Fruit fly (Drosophila melanogaster) whole organism, embryonic: ENCODE results near the gene CG32573.

Experiments
- Bgb ChIP-seq: fragments of 200-800 bp; sonication (Bioruptor generic); IDR thresholded peaks from 2 replicates; pipeline ENCODE4 v1.3.6; 2022; ENCODE audit warnings: missing biosample characterization, missing genetic modification characterization; ENCODE audit not compliant: partially characterized antibody
- CG11398 ChIP-seq: fragments of 200-800 bp; sonication (Bioruptor generic); optimal IDR thresholded peaks from 2 replicates; lab custom pipeline; 2016; ENCODE audit warnings: missing biosample characterization, missing genetic modification characterization
- CG12071 ChIP-seq: fragments of 200-800 bp; sonication (Bioruptor generic); optimal IDR thresholded peaks from 3 replicates; lab custom pipeline; 2018; ENCODE audit warnings: missing biosample characterization, mild to moderate bottlenecking, missing genetic modification characterization
- CG13123 ChIP-seq: fragments of 200-800 bp; sonication (Bioruptor generic); optimal IDR thresholded peaks from 2 replicates; lab custom pipeline; 2016; ENCODE audit warnings: missing biosample characterization, missing genetic modification characterization
- CG13894 ChIP-seq: fragments of 200-800 bp; sonication (Bioruptor generic); optimal IDR thresholded peaks from 3 replicates; lab custom pipeline; 2018; ENCODE audit warnings: missing biosample characterization, mild to moderate bottlenecking, missing genetic modification characterization, moderate library complexity
- CG18262 ChIP-seq: fragments of 200-800 bp; optimal IDR thresholded peaks from 3 replicates; lab custom pipeline; 2019; ENCODE audit warnings: missing biosample characterization, mild to moderate bottlenecking, missing genetic modification characterization, moderate library complexity
- CG1832 ChIP-seq: fragments of 200-800 bp; sonication (Bioruptor generic); optimal IDR thresholded peaks from 2 replicates; lab custom pipeline; 2017; ENCODE audit warnings: missing biosample characterization, mild to moderate bottlenecking, missing genetic modification characterization, inconsistent platforms
- CG2129 ChIP-seq: fragments of 200-800 bp; sonication (Bioruptor generic); IDR thresholded peaks from 2 replicates; pipeline ENCODE4 v1.3.6; 2022; ENCODE audit warnings: missing biosample characterization, missing genetic modification characterization; ENCODE audit not compliant: partially characterized antibody
- CG30431 ChIP-seq: fragments of 200-800 bp; sonication (Bioruptor generic); optimal IDR thresholded peaks from 2 replicates; lab custom pipeline; 2017; ENCODE audit warnings: missing biosample characterization, missing genetic modification characterization
- CG32767 ChIP-seq: fragments of 200-800 bp; sonication (Bioruptor generic); IDR thresholded peaks from 2 replicates; pipeline ENCODE4 v1.3.6; 2022; ENCODE audit warnings: missing biosample characterization, missing genetic modification characterization
- CG34422 ChIP-seq: fragments of 200-800 bp; sonication (Bioruptor generic); IDR thresholded peaks from 3 replicates; pipeline ENCODE4 v1.3.6; 2022; ENCODE audit warnings: missing biosample characterization, missing genetic modification characterization
- CG4854 ChIP-seq: fragments of 200-800 bp; sonication (Bioruptor generic); optimal IDR thresholded peaks from 2 replicates; lab custom pipeline; 2016; ENCODE audit warnings: missing biosample characterization, missing genetic modification characterization, inconsistent platforms
- CG7963 ChIP-seq: fragments of 200-800 bp; sonication (Bioruptor generic); IDR thresholded peaks from 3 replicates; pipeline ENCODE4 v1.3.6; 2022; ENCODE audit warnings: missing biosample characterization, missing genetic modification characterization; ENCODE audit not compliant: partially characterized antibody
- CG8281 ChIP-seq: fragments of 200-800 bp; sonication (Bioruptor generic); optimal IDR thresholded peaks from 2 replicates; lab custom pipeline; 2018; ENCODE audit warnings: missing biosample characterization, mild to moderate bottlenecking, missing genetic modification characterization, moderate library complexity
- CG9727 ChIP-seq: fragments of 200-800 bp; sonication (Bioruptor generic); optimal IDR thresholded peaks from 3 replicates; lab custom pipeline; 2017; ENCODE audit warnings: missing biosample characterization, mild to moderate bottlenecking, missing genetic modification characterization
- Camta ChIP-seq: fragments of 200-800 bp; sonication (Bioruptor generic); optimal IDR thresholded peaks from 2 replicates; lab custom pipeline; 2016; ENCODE audit warnings: missing biosample characterization, missing genetic modification characterization
- D19A ChIP-seq: fragments of 200-800 bp; optimal IDR thresholded peaks from 3 replicates; lab custom pipeline; 2019; ENCODE audit warnings: missing biosample characterization, mild to moderate bottlenecking, missing genetic modification characterization, moderate library complexity
- ERR ChIP-seq: fragments of 200-800 bp; sonication (Bioruptor generic); optimal IDR thresholded peaks from 2 replicates; lab custom pipeline; 2016; ENCODE audit warnings: missing biosample characterization, missing genetic modification characterization
- GATAe ChIP-seq: fragments of 200-800 bp; sonication (Bioruptor generic); conservative IDR thresholded peaks from 2 replicates; pipeline ENCODE4 v1.3.6; 2022; ENCODE audit warnings: missing biosample characterization, missing genetic modification characterization
- H2.0 ChIP-seq: fragments of 200-800 bp; sonication (Bioruptor generic); IDR thresholded peaks from 2 replicates; pipeline ENCODE4 v1.3.6; 2022; ENCODE audit warnings: missing biosample characterization, missing genetic modification characterization
- MBD-R2 ChIP-seq: fragments of 200-800 bp; sonication (Bioruptor generic); IDR thresholded peaks from 2 replicates; pipeline ENCODE4 v1.3.6; 2022; ENCODE audit warnings: missing biosample characterization, missing genetic modification characterization
- Mes4 ChIP-seq: fragments of 200-800 bp; sonication (Bioruptor generic); optimal IDR thresholded peaks from 2 replicates; lab custom pipeline; 2016; ENCODE audit warnings: missing biosample characterization, missing genetic modification characterization
- Scr ChIP-seq: fragments of 200-800 bp; sonication (Bioruptor generic); IDR thresholded peaks from 2 replicates; pipeline ENCODE4 v1.3.6; 2022; ENCODE audit warnings: missing biosample characterization, missing genetic modification characterization; ENCODE audit not compliant: partially characterized antibody
- Sox100B ChIP-seq: fragments of 200-800 bp; sonication (Bioruptor generic); optimal IDR thresholded peaks from 3 replicates; lab custom pipeline; 2018; ENCODE audit warnings: missing biosample characterization, mild to moderate bottlenecking, missing genetic modification characterization
- Ssrp ChIP-seq: fragments of 200-800 bp; sonication (Bioruptor generic); optimal IDR thresholded peaks from 2 replicates; lab custom pipeline; 2018; ENCODE audit warnings: missing biosample characterization, mild to moderate bottlenecking, missing genetic modification characterization, moderate library complexity
- ab ChIP-seq: fragments of 200-800 bp; sonication (Bioruptor generic); optimal IDR thresholded peaks from 2 replicates; lab custom pipeline; 2016; ENCODE audit warnings: missing biosample characterization, missing genetic modification characterization
- ap ChIP-seq: fragments of 200-800 bp; sonication (Bioruptor generic); IDR thresholded peaks from 2 replicates; pipeline ENCODE4 v1.3.6; 2022; ENCODE audit warnings: missing biosample characterization, missing genetic modification characterization
- btn ChIP-seq: fragments of 200-800 bp; sonication (Bioruptor generic); optimal IDR thresholded peaks from 2 replicates; lab custom pipeline; 2016; ENCODE audit warnings: missing biosample characterization, missing genetic modification characterization
- cato ChIP-seq: fragments of 200-800 bp; sonication (Bioruptor generic); optimal IDR thresholded peaks from 2 replicates; lab custom pipeline; 2016; ENCODE audit warnings: missing biosample characterization, missing genetic modification characterization, borderline replicate concordance
- crc ChIP-seq: fragments of 200-800 bp; sonication (Bioruptor generic); optimal IDR thresholded peaks from 2 replicates; lab custom pipeline; 2016; ENCODE audit warnings: missing biosample characterization, missing genetic modification characterization
- cwo ChIP-seq: fragments of 200-800 bp; sonication (Bioruptor generic); optimal IDR thresholded peaks from 3 replicates; lab custom pipeline; 2017; ENCODE audit warnings: missing biosample characterization, missing genetic modification characterization, mild to moderate bottlenecking, moderate library complexity, missing genetic modification reagents
- ewg ChIP-seq: fragments of 200-800 bp; sonication (Bioruptor generic); optimal IDR thresholded peaks from 3 replicates; lab custom pipeline; 2017; ENCODE audit warnings: mild to moderate bottlenecking, missing biosample characterization, missing genetic modification reagents, missing genetic modification characterization
- exex ChIP-seq: fragments of 200-800 bp; sonication (Bioruptor generic); optimal IDR thresholded peaks from 4 replicates; lab custom pipeline; 2018; ENCODE audit warnings: missing biosample characterization, mild to moderate bottlenecking, missing genetic modification characterization, moderate library complexity
- fd3F ChIP-seq: fragments of 200-800 bp; sonication (Bioruptor generic); optimal IDR thresholded peaks from 2 replicates; lab custom pipeline; 2018; ENCODE audit warnings: missing biosample characterization, mild to moderate bottlenecking, missing genetic modification characterization, moderate library complexity
- fd96Cb ChIP-seq: fragments of 200-800 bp; sonication (Bioruptor generic); optimal IDR thresholded peaks from 2 replicates; lab custom pipeline; 2018; ENCODE audit warnings: missing biosample characterization, mild to moderate bottlenecking, missing genetic modification characterization, moderate library complexity
- ind ChIP-seq: fragments of 200-800 bp; sonication (Bioruptor generic); optimal IDR thresholded peaks from 3 replicates; lab custom pipeline; 2016; ENCODE audit warnings: missing biosample characterization, missing genetic modification characterization
- ken ChIP-seq: fragments of 200-800 bp; sonication (Bioruptor generic); IDR thresholded peaks from 3 replicates; pipeline ENCODE4 v1.3.6; 2022; ENCODE audit warnings: missing biosample characterization, missing genetic modification characterization
- lilli ChIP-seq: fragments of 200-800 bp; sonication (Bioruptor generic); optimal IDR thresholded peaks from 3 replicates; lab custom pipeline; 2016; ENCODE audit warnings: missing biosample characterization, missing genetic modification characterization
- nerfin-1 ChIP-seq: fragments of 200-800 bp; sonication (Bioruptor generic); optimal IDR thresholded peaks from 3 replicates; lab custom pipeline; 2019; ENCODE audit warnings: missing biosample characterization, mild to moderate bottlenecking, missing genetic modification characterization, moderate library complexity
- pan ChIP-seq, 4 experiments: fragments of >200 bp in 3 of 4; fragments of 200-800 bp in 1 of 4; sonication (Bioruptor generic) in 1 of 4; optimal IDR thresholded peaks in 3 of 4; IDR thresholded peaks in 1 of 4; 2 replicates each; pipeline versions ENCODE4 v1.3.6 to Lab custom; 2017 to 2022; ENCODE audit warnings: missing biosample characterization in 2 of 4, missing genetic modification characterization in 2 of 4, mixed read lengths in 1 of 4
- phol ChIP-seq: fragments of 200-800 bp; sonication (Bioruptor generic); optimal IDR thresholded peaks from 3 replicates; lab custom pipeline; 2018; ENCODE audit warnings: missing biosample characterization, mild to moderate bottlenecking, missing genetic modification characterization, moderate library complexity
- prd ChIP-seq, 3 experiments: fragments of >200 bp in 2 of 3; fragments of 200-800 bp in 1 of 3; sonication (Bioruptor generic) in 1 of 3; optimal IDR thresholded peaks in 2 of 3; IDR thresholded peaks in 1 of 3; 2 replicates in 2 of 3; 3 replicates in 1 of 3; pipeline versions ENCODE4 v1.3.6 to Lab custom; 2017 to 2022; ENCODE audit warnings: missing biosample characterization in 1 of 3, missing genetic modification characterization in 1 of 3
- salm ChIP-seq: fragments of 200-800 bp; sonication (Bioruptor generic); optimal IDR thresholded peaks from 2 replicates; lab custom pipeline; 2018; ENCODE audit warnings: missing biosample characterization, mild to moderate bottlenecking, missing genetic modification characterization
- ssp ChIP-seq: fragments of 200-800 bp; sonication (Bioruptor generic); IDR thresholded peaks from 2 replicates; pipeline ENCODE4 v1.3.6; 2022; ENCODE audit warnings: missing biosample characterization, missing genetic modification characterization
- stwl ChIP-seq: fragments of 200-800 bp; sonication (Bioruptor generic); optimal IDR thresholded peaks from 3 replicates; lab custom pipeline; 2018; ENCODE audit warnings: missing biosample characterization, mild to moderate bottlenecking, missing genetic modification characterization, moderate library complexity
- vfl ChIP-seq: fragments of 200-800 bp; sonication (Bioruptor generic); optimal IDR thresholded peaks from 2 replicates; lab custom pipeline; 2016; ENCODE audit warnings: missing biosample characterization, missing genetic modification characterization
- zen ChIP-seq: fragments of 200-800 bp; sonication (Bioruptor generic); optimal IDR thresholded peaks from 3 replicates; lab custom pipeline; 2018; ENCODE audit warnings: missing biosample characterization, mild to moderate bottlenecking, missing genetic modification characterization, moderate library complexity

CG32573 gene

DNA sequence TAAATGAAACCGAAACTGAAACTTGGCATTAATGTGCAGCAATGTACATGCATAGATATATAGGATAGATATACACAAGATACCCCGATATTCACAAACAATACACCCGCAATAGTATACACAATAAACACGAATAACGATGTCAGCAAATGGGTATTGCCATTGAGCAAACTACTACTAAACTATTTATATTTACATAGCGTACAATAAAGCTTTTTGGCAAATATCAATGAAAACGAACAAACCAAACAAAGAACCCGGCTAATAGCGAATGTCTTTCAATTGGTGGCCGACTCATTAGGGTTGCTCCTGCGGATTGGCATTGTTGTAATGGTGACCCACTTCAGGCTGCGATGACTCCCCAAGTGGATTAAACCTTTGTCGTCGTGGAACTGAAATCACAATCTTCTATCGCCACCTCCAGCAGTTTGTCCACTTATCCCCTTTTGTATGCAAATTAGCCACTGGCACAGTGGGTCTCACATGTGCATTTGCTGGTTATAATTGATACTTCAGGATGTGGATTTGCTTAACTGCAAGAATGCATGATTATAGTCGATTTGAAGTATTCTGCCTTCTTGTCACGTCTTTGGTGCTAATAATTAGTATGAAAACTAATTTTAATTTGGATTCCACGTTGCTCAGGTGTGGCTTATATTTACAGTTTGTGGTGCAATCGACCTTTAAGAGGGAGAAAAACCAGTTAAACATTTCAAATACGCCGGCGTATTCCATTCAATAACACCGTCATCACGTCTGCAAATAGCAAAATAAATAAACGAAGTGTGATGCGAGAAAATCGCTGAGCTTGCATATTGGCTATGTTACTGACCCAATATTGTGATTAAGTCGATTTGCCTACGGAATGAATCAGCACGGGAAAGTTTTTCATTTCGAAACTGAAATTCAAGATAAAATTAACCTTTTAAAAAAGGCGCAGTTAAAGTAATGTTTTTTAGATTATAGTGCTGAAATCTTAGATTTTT, 805 bp upstream of the CG32573 start (continued):
- TF ChIP-seq CG30431 (GFP tag; lab: Kevin White, UChicago), result no peak
- TF ChIP-seq CG9727, result peak; percentile 37
- no peak for TF ChIP-seq CG7963
- no peak for TF ChIP-seq CG13123 (GFP tag; lab: Kevin White, UChicago)
- no peak for TF ChIP-seq vfl (GFP tag; lab: Kevin White, UChicago)
- no peak for TF ChIP-seq CG34422 (GFP tag; lab: Robert Waterston, UW)
- no peak for TF ChIP-seq MBD-R2 (GFP tag; lab: Robert Waterston, UW)
- peak; percentile 12 for TF ChIP-seq ind (GFP tag; lab: Kevin White, UChicago)
- no peak for TF ChIP-seq ab (GFP tag; lab: Kevin White, UChicago)
- TF ChIP-seq cwo, result no peak
- TF ChIP-seq CG2129 (GFP tag; lab: Robert Waterston, UW), result no peak
- TF ChIP-seq btn (GFP tag; lab: Kevin White, UChicago), result no peak
- no peak for TF ChIP-seq zen (tag; lab: Kevin White, UChicago)
- TF ChIP-seq CG13894 (tag; lab: Kevin White, UChicago), result no peak
- TF ChIP-seq salm (tag; lab: Kevin White, UChicago), result no peak
- TF ChIP-seq prd (optimal IDR thresholded peaks at IDR 0.05; lab: Kevin White, UChicago), result no peak
- peak; percentile 26; the same call in 1 of the 3 replicates for TF ChIP-seq prd (GFP tag; IDR thresholded peaks at IDR 0.05; lab: Robert Waterston, UW)
- TF ChIP-seq stwl, result no peak
- TF ChIP-seq fd96Cb (tag; lab: Kevin White, UChicago), result peak; percentile 5
- no peak for TF ChIP-seq pan (optimal IDR thresholded peaks at IDR 0.05; lab: Kevin White, UChicago)
- TF ChIP-seq pan (GFP tag; optimal IDR thresholded peaks at IDR 0.05 in 1 of 2, IDR thresholded peaks at IDR 0.05 in 1 of 2), result peak in 1 of 2 experiments; percentile 83
- TF ChIP-seq ap (GFP tag; lab: Robert Waterston, UW), result peak; percentile 69
- TF ChIP-seq Scr (GFP tag; lab: Robert Waterston, UW), result no peak
- TF ChIP-seq CG12071 (GFP tag; lab: Kevin White, UChicago), result no peak
- TF ChIP-seq ken (GFP tag; lab: Robert Waterston, UW), result no peak
- TF ChIP-seq H2.0 (GFP tag; lab: Robert Waterston, UW), result no peak
- no peak for TF ChIP-seq cato (GFP tag; lab: Kevin White, UChicago)
- TF ChIP-seq ssp (GFP tag; lab: Robert Waterston, UW), result no peak
- peak; percentile 70 for TF ChIP-seq ERR (GFP tag; lab: Kevin White, UChicago)
- TF ChIP-seq exex (tag; lab: Kevin White, UChicago), result no peak
- TF ChIP-seq lilli, result peak; percentile 78
- TF ChIP-seq CG11398 (GFP tag; lab: Kevin White, UChicago), result no peak
- TF ChIP-seq Sox100B (GFP tag; lab: Kevin White, UChicago), result no peak
- no peak for TF ChIP-seq D19A (tag; lab: Kevin White, UChicago)
- no peak for TF ChIP-seq CG4854 (GFP tag; lab: Kevin White, UChicago)
- peak; percentile 3 for TF ChIP-seq Ssrp
- no peak for TF ChIP-seq GATAe (GFP tag; lab: Robert Waterston, UW)
- no peak for TF ChIP-seq fd3F (GFP tag; lab: Kevin White, UChicago)
- TF ChIP-seq nerfin-1 (tag; lab: Kevin White, UChicago), result no peak
- no peak for TF ChIP-seq Bgb (GFP tag; lab: Robert Waterston, UW)
- no peak for TF ChIP-seq Mes4 (GFP tag; lab: Kevin White, UChicago)
- TF ChIP-seq ewg (GFP tag; lab: Kevin White, UChicago), result no peak
- TF ChIP-seq Camta, result peak; percentile 85
- peak; percentile 34 for TF ChIP-seq CG18262
- TF ChIP-seq CG32767, result no peak
- TF ChIP-seq CG8281 (tag; lab: Kevin White, UChicago), result peak; percentile 60
- TF ChIP-seq crc (GFP tag; lab: Kevin White, UChicago), result peak; percentile 57
- TF ChIP-seq phol (tag; lab: Kevin White, UChicago), result peak; percentile 5
- no peak for TF ChIP-seq CG1832 (GFP tag; lab: Kevin White, UChicago)
